Fruit fly (Drosophila melanogaster): ENCODE data around the gene CG32806.

DNA sequence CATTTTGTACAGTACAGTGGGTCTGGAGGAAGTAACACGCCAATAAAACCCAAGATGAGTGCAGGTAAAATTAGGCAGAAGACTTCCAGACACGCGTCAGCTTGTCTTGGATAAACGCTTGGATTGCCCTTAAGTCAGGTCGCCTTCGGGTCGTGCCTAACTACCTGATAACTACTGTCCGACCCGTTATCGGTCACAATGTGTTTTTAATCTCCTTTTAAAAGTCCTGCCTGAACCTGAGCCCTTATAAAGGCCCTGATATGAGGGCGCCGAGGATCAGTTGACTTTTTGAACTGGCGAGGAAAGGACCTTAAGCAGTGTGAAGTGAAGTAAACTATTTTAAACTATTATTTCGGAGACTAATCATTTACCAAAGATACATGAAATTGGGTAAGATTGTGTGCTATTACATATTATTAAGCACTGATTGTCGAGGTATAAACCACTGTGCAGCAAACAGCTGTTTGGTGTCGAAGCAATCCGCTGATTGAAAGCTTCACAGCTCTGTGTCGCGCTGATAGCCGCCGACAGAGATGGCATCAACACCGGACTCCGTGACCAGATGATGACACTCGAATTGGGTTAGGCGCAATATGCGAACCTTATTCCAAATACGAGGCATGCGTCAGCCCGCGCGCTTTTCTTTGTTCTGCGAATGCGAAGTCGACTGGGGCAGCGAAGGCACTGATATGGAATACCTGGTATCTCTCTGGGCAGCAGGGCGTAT lies 34.7 kb downstream of the CG32806 start:
- TF ChIP-seq pan (optimal IDR thresholded peaks at IDR 0.05) = no peak
- TF ChIP-seq N (GFP tag; optimal IDR thresholded peaks at IDR 0.05) = no peak
- TF ChIP-seq sv (GFP tag; optimal IDR thresholded peaks at IDR 0.05) = no peak

All from whole organism, wandering third instar larva.